Worm (Caenorhabditis elegans) whole organism, L4 larva: ENCODE data around the gene lys-8.

Experiments
- F44E2.7 ChIP-seq: fragments of 200-800 bp; sonication (Bioruptor generic); IDR thresholded peaks from 2 replicates; pipeline ENCODE4 v2.1.2; 2022; ENCODE audit warnings: missing genetic modification characterization, missing compliant biosample characterization
- Y105C5A.15 ChIP-seq: fragments of 200-800 bp; sonication (Bioruptor generic); IDR thresholded peaks from 2 replicates; pipeline ENCODE4 v1.3.6; 2022; ENCODE audit warnings: missing genetic modification characterization, missing compliant biosample characterization
- Y5F2A.4 ChIP-seq: fragments of 200-800 bp; sonication (Bioruptor generic); optimal IDR thresholded peaks from 2 replicates; lab custom pipeline; 2018; ENCODE audit warnings: mild to moderate bottlenecking, missing genetic modification characterization, missing compliant biosample characterization
- ZK337.2 ChIP-seq: fragments of 200-800 bp; sonication (Bioruptor generic); IDR thresholded peaks from 2 replicates; pipeline ENCODE4 v1.3.6; 2022; ENCODE audit warnings: missing genetic modification reagents, missing genetic modification characterization, missing compliant biosample characterization
- ZK546.5 ChIP-seq, 2 experiments: sonication (generic microtip); optimal IDR thresholded peaks; 2 replicates each; lab custom pipeline; 2017; ENCODE audit warnings: missing biosample characterization in 2 of 2, missing genetic modification characterization in 2 of 2
- ama-1 ChIP-seq: fragments of 150-350 bp; optimal IDR thresholded peaks from 2 replicates; lab custom pipeline; 2014; ENCODE audit warnings: inconsistent platforms, mixed read lengths
- ceh-32 ChIP-seq: sonication (generic microtip); optimal IDR thresholded peaks from 2 replicates; lab custom pipeline; 2016; ENCODE audit warnings: mild to moderate bottlenecking, missing genetic modification characterization, missing compliant biosample characterization; ENCODE audit not compliant: poor library complexity
- ceh-44 ChIP-seq: fragments of 200-800 bp; sonication (Bioruptor generic); IDR thresholded peaks from 2 replicates; pipeline ENCODE4 v1.3.6; 2022; ENCODE audit warnings: missing genetic modification reagents, missing genetic modification characterization, missing compliant biosample characterization
- ceh-62 ChIP-seq: sonication (generic microtip); optimal IDR thresholded peaks from 2 replicates; lab custom pipeline; 2017; ENCODE audit warnings: missing biosample characterization, missing genetic modification characterization
- daf-12 ChIP-seq: fragments of 150-350 bp; optimal IDR thresholded peaks from 2 replicates; lab custom pipeline; 2014; ENCODE audit warnings: missing biosample characterization, missing genetic modification reagents, missing genetic modification characterization
- daf-16 ChIP-seq, 3 experiments: sonication (generic microtip); optimal IDR thresholded peaks; 2 replicates each; lab custom pipeline; 2016 to 2017; ENCODE audit warnings: missing genetic modification characterization in 3 of 3, missing genetic modification reagents in 3 of 3, mild to moderate bottlenecking in 2 of 3, missing compliant biosample characterization in 2 of 3, missing biosample characterization in 1 of 3, moderate library complexity in 1 of 3
- dmd-6 ChIP-seq: fragments of 200-800 bp; sonication (Bioruptor generic); IDR thresholded peaks from 2 replicates; pipeline ENCODE4 v1.3.6; 2022; ENCODE audit warnings: missing genetic modification reagents, missing genetic modification characterization, missing compliant biosample characterization
- duxl-1 ChIP-seq: sonication (generic microtip); optimal IDR thresholded peaks from 2 replicates; lab custom pipeline; 2016; ENCODE audit warnings: mild to moderate bottlenecking, missing genetic modification characterization, moderate library complexity, missing compliant biosample characterization; ENCODE audit not compliant: poor library complexity
- dve-1 ChIP-seq: sonication (generic microtip); optimal IDR thresholded peaks from 2 replicates; lab custom pipeline; 2017; ENCODE audit warnings: antibody characterized with exemption, mild to moderate bottlenecking, missing genetic modification characterization, missing compliant biosample characterization; ENCODE audit not compliant: insufficient read depth
- egl-27 ChIP-seq: sonication (generic microtip); optimal IDR thresholded peaks from 3 replicates; lab custom pipeline; 2017; ENCODE audit warnings: missing biosample characterization, missing genetic modification reagents, missing genetic modification characterization
- egl-43 ChIP-seq: fragments of 200-800 bp; sonication (Bioruptor generic); IDR thresholded peaks from 2 replicates; pipeline ENCODE4 v1.3.6; 2022; ENCODE audit warnings: missing genetic modification reagents, missing genetic modification characterization, missing compliant biosample characterization
- fos-1 ChIP-seq: fragments of 150-350 bp; optimal IDR thresholded peaks from 2 replicates; lab custom pipeline; 2014; ENCODE audit warnings: missing biosample characterization, missing genetic modification characterization
- hif-1 ChIP-seq, 2 experiments: sonication (generic microtip); optimal IDR thresholded peaks; 2 replicates each; lab custom pipeline; 2016 to 2017; ENCODE audit warnings: missing compliant biosample characterization in 2 of 2, missing genetic modification characterization in 2 of 2, missing genetic modification reagents in 2 of 2, missing genotype in 2 of 2, mild to moderate bottlenecking in 1 of 2
- jun-1 ChIP-seq: fragments of 150-350 bp; optimal IDR thresholded peaks from 2 replicates; lab custom pipeline; 2014; ENCODE audit warnings: missing biosample characterization, missing genetic modification reagents, missing genetic modification characterization
- lin-15B ChIP-seq: fragments of 150-350 bp; sonication (generic microtip); optimal IDR thresholded peaks from 3 replicates; lab custom pipeline; 2014; ENCODE audit warnings: missing biosample characterization, missing genetic modification characterization
- lin-29 ChIP-seq: fragments of 200-800 bp; sonication (Bioruptor generic); IDR thresholded peaks from 2 replicates; pipeline ENCODE4 v1.3.6; 2022; ENCODE audit warnings: missing genetic modification reagents, missing genetic modification characterization, missing compliant biosample characterization
- lin-39 ChIP-seq: fragments of 150-350 bp; optimal IDR thresholded peaks from 2 replicates; lab custom pipeline; 2014; ENCODE audit warnings: missing biosample characterization, missing genetic modification reagents, missing genetic modification characterization
- lsy-2 ChIP-seq, 2 experiments: fragments of 150-350 bp in 1 of 2; sonication (generic microtip) in 1 of 2; optimal IDR thresholded peaks; 2 replicates each; lab custom pipeline; 2014 to 2017; ENCODE audit warnings: missing biosample characterization in 2 of 2, missing genetic modification characterization in 2 of 2
- mdt-29 ChIP-seq: fragments of 200-800 bp; sonication (Bioruptor generic); IDR thresholded peaks from 2 replicates; pipeline ENCODE4 v1.3.6; 2022; ENCODE audit warnings: missing genetic modification reagents, missing genetic modification characterization, missing compliant biosample characterization
- mep-1 ChIP-seq: fragments of 150-350 bp; sonication (generic microtip); optimal IDR thresholded peaks from 3 replicates; lab custom pipeline; 2014; ENCODE audit warnings: missing biosample characterization, missing genetic modification characterization
- mxl-2 ChIP-seq: fragments of 200-800 bp; sonication (Bioruptor generic); conservative IDR thresholded peaks from 2 replicates; pipeline ENCODE4 v1.3.6; 2022; ENCODE audit warnings: missing genetic modification reagents, missing genetic modification characterization, missing compliant biosample characterization
- mxl-3 ChIP-seq: fragments of 200-800 bp; sonication (Bioruptor generic); optimal IDR thresholded peaks from 2 replicates; lab custom pipeline; 2018; ENCODE audit warnings: mild to moderate bottlenecking, missing genetic modification characterization, missing compliant biosample characterization
- nhr-102 ChIP-seq: sonication (generic microtip); optimal IDR thresholded peaks from 2 replicates; lab custom pipeline; 2016; ENCODE audit warnings: mild to moderate bottlenecking, missing genetic modification characterization, moderate library complexity, missing compliant biosample characterization
- nhr-11 ChIP-seq: fragments of 150-350 bp; optimal IDR thresholded peaks from 2 replicates; lab custom pipeline; 2014; ENCODE audit warnings: missing biosample characterization, missing genetic modification characterization
- nhr-111 ChIP-seq: fragments of 200-800 bp; sonication (Bioruptor generic); optimal IDR thresholded peaks from 2 replicates; lab custom pipeline; 2018; ENCODE audit warnings: mild to moderate bottlenecking, missing genetic modification characterization, missing compliant biosample characterization
- nhr-237 ChIP-seq: sonication (generic microtip); optimal IDR thresholded peaks from 2 replicates; lab custom pipeline; 2017; ENCODE audit warnings: missing biosample characterization, missing genetic modification characterization
- nhr-25 ChIP-seq: sonication (generic microtip); optimal IDR thresholded peaks from 2 replicates; lab custom pipeline; 2017; ENCODE audit warnings: missing genetic modification characterization, mild to moderate bottlenecking, missing compliant biosample characterization, antibody characterized with exemption, moderate library complexity, borderline replicate concordance; ENCODE audit not compliant: insufficient read depth
- nhr-41 ChIP-seq: fragments of 200-800 bp; sonication (Bioruptor generic); IDR thresholded peaks from 2 replicates; pipeline ENCODE4 v1.3.6; 2022; ENCODE audit warnings: missing genetic modification reagents, missing genetic modification characterization, missing compliant biosample characterization
- nhr-42 ChIP-seq: fragments of 200-800 bp; sonication (Bioruptor generic); IDR thresholded peaks from 2 replicates; pipeline ENCODE4 v1.3.6; 2022; ENCODE audit warnings: missing genetic modification characterization, missing compliant biosample characterization
- nhr-48 ChIP-seq: sonication (generic microtip); optimal IDR thresholded peaks from 2 replicates; lab custom pipeline; 2016; ENCODE audit warnings: mild to moderate bottlenecking, missing genetic modification characterization, missing compliant biosample characterization
- nhr-77 ChIP-seq: fragments of 150-350 bp; optimal IDR thresholded peaks from 2 replicates; lab custom pipeline; 2014; ENCODE audit warnings: missing biosample characterization, missing genetic modification characterization
- rbr-2 ChIP-seq: sonication (generic microtip); optimal IDR thresholded peaks from 2 replicates; lab custom pipeline; 2016; ENCODE audit warnings: missing genotype, missing genetic modification characterization, missing compliant biosample characterization
- sdz-12 ChIP-seq: fragments of 200-800 bp; sonication (Bioruptor generic); optimal IDR thresholded peaks from 2 replicates; lab custom pipeline; 2018; ENCODE audit warnings: mild to moderate bottlenecking, missing genetic modification characterization, missing compliant biosample characterization
- snpc-1.2 ChIP-seq: fragments of 200-800 bp; sonication (Bioruptor generic); IDR thresholded peaks from 2 replicates; pipeline ENCODE4 v1.3.6; 2022; ENCODE audit warnings: missing genetic modification reagents, missing genetic modification characterization, missing compliant biosample characterization
- snpc-4 ChIP-seq: fragments of 150-350 bp; optimal IDR thresholded peaks from 2 replicates; lab custom pipeline; 2014; ENCODE audit warnings: missing biosample characterization, missing genetic modification characterization
- tag-97 ChIP-seq: fragments of 200-800 bp; sonication (Bioruptor generic); IDR thresholded peaks from 2 replicates; pipeline ENCODE4 v1.3.6; 2022; ENCODE audit warnings: missing genetic modification characterization, missing compliant biosample characterization
- tra-1 ChIP-seq: fragments of 200-800 bp; sonication (Bioruptor generic); IDR thresholded peaks from 2 replicates; pipeline ENCODE4 v1.3.6; 2022; ENCODE audit warnings: missing genetic modification reagents, missing genetic modification characterization, missing compliant biosample characterization
- unc-39 ChIP-seq: sonication (generic microtip); optimal IDR thresholded peaks from 2 replicates; lab custom pipeline; 2017; ENCODE audit warnings: missing biosample characterization, missing genetic modification characterization
- zfp-3 ChIP-seq: fragments of 200-800 bp; sonication (Bioruptor generic); conservative IDR thresholded peaks from 2 replicates; pipeline ENCODE4 v1.3.6; 2022; ENCODE audit warnings: missing genetic modification reagents, missing genetic modification characterization, missing compliant biosample characterization
- zip-11 ChIP-seq: fragments of 200-800 bp; sonication (Bioruptor generic); IDR thresholded peaks from 2 replicates; pipeline ENCODE4 v1.3.6; 2022; ENCODE audit warnings: missing genetic modification characterization, missing compliant biosample characterization
- zip-2 ChIP-seq: fragments of 150-350 bp; optimal IDR thresholded peaks from 2 replicates; lab custom pipeline; 2014; ENCODE audit warnings: missing biosample characterization, missing genetic modification characterization
- ztf-11 ChIP-seq: fragments of 150-350 bp; optimal IDR thresholded peaks from 2 replicates; lab custom pipeline; 2014; ENCODE audit warnings: missing biosample characterization, missing genetic modification characterization
- ztf-7 ChIP-seq: fragments of 150-350 bp; optimal IDR thresholded peaks from 2 replicates; lab custom pipeline; 2014; ENCODE audit warnings: missing biosample characterization, missing genetic modification characterization

Gene lys-8

ce11 chrII:5574925-5575324, 11.1 kb upstream of the lys-8 start (continued):
- TF ChIP-seq dmd-6 (GFP tag; lab: Robert Waterston, UW) = peak; percentile 38
- no peak for TF ChIP-seq daf-12 (tag; lab: Kevin White, UChicago)
- no peak for TF ChIP-seq rbr-2 (tag; lab: Kevin White, UChicago)
- peak; percentile 17 for TF ChIP-seq dve-1 (tag; lab: Kevin White, UChicago)
- TF ChIP-seq unc-39 (tag; lab: Kevin White, UChicago) = no peak
- no peak for TF ChIP-seq Y5F2A.4 (GFP tag; lab: Kevin White, UChicago)
- TF ChIP-seq daf-16 (GFP tag; optimal IDR thresholded peaks at IDR 0.05; lab: Kevin White, UChicago) = peak in 1 of 2 experiments; percentile 24
- TF ChIP-seq daf-16 (tag; optimal IDR thresholded peaks at IDR 0.05; lab: Kevin White, UChicago) = no peak
- TF ChIP-seq mep-1 (tag; lab: Kevin White, UChicago) = peak; percentile 42
- TF ChIP-seq zip-2 (tag; lab: Kevin White, UChicago) = peak; percentile 3
- no peak for TF ChIP-seq nhr-77
- TF ChIP-seq zfp-3 (GFP tag; lab: Robert Waterston, UW) = peak; percentile 83; the same call in 1 of the 2 replicates
- TF ChIP-seq fos-1 (tag; lab: Kevin White, UChicago) = no peak
- peak in 1 of 2 experiments; percentile 30 for TF ChIP-seq lsy-2 (tag; optimal IDR thresholded peaks at IDR 0.05; lab: Kevin White, UChicago)
- no peak for TF ChIP-seq sdz-12 (GFP tag; lab: Kevin White, UChicago)
- 0 out of 2 replicates have a peak, but pooled peaks have one; percentile 32 for TF ChIP-seq Y105C5A.15 (GFP tag; lab: Robert Waterston, UW)
- TF ChIP-seq egl-27 (tag; lab: Kevin White, UChicago) = no peak
- TF ChIP-seq ztf-7 (tag; lab: Kevin White, UChicago) = no peak
- no peak for TF ChIP-seq nhr-111 (GFP tag; lab: Kevin White, UChicago)

- no peak for TF ChIP-seq unc-39 (tag; lab: Kevin White, UChicago)
- TF ChIP-seq fos-1 (tag; lab: Kevin White, UChicago) = no peak
- TF ChIP-seq nhr-41 (GFP tag; lab: Robert Waterston, UW) = no peak
- TF ChIP-seq ceh-32 (tag; lab: Kevin White, UChicago) = no peak
- no peak for TF ChIP-seq nhr-11 (tag; lab: Kevin White, UChicago)
- no peak for TF ChIP-seq nhr-25
- TF ChIP-seq ZK546.5 (tag; optimal IDR thresholded peaks at IDR 0.05; lab: Kevin White, UChicago) = no peak
- TF ChIP-seq ceh-44 (GFP tag; lab: Robert Waterston, UW) = 0 out of 2 replicates have a peak, but pooled peaks have one; percentile 26
- TF ChIP-seq duxl-1 (tag; lab: Kevin White, UChicago) = peak; percentile 41
- TF ChIP-seq ZK337.2 (GFP tag; lab: Robert Waterston, UW) = no peak
- TF ChIP-seq mdt-29 = no peak
- no peak for TF ChIP-seq nhr-237
- TF ChIP-seq lin-29 = no peak
- TF ChIP-seq tag-97 (GFP tag; lab: Robert Waterston, UW) = no peak
- TF ChIP-seq nhr-48 (tag; lab: Kevin White, UChicago) = no peak
- no peak for TF ChIP-seq nhr-111 (GFP tag; lab: Kevin White, UChicago)
- 0 out of 2 replicates have a peak, but pooled peaks have one; percentile 44 for TF ChIP-seq nhr-42 (GFP tag; lab: Robert Waterston, UW)
- TF ChIP-seq Y105C5A.15 (GFP tag; lab: Robert Waterston, UW) = peak; percentile 83
- no peak for TF ChIP-seq snpc-4 (tag; lab: Kevin White, UChicago)
- TF ChIP-seq hif-1 (tag; optimal IDR thresholded peaks at IDR 0.05; lab: Kevin White, UChicago) = peak in 1 of 2 experiments; percentile 6
- peak; percentile 19 for TF ChIP-seq nhr-77
- no peak for TF ChIP-seq ama-1
- no peak for TF ChIP-seq ceh-62 (tag; lab: Kevin White, UChicago)
- no peak for TF ChIP-seq jun-1 (tag; lab: Kevin White, UChicago)
- TF ChIP-seq zip-11 (GFP tag; lab: Robert Waterston, UW) = no peak
- peak; percentile 32 for TF ChIP-seq mxl-3 (GFP tag; lab: Kevin White, UChicago)
- TF ChIP-seq ztf-11 (tag; lab: Kevin White, UChicago) = no peak
- no peak for TF ChIP-seq lin-39 (tag; lab: Kevin White, UChicago)
- TF ChIP-seq F44E2.7 (GFP tag; lab: Robert Waterston, UW) = 0 out of 2 replicates have a peak, but pooled peaks have one; percentile 64
- TF ChIP-seq egl-43 = peak; percentile 90
- no peak for TF ChIP-seq mxl-2 (GFP tag; lab: Robert Waterston, UW)
- TF ChIP-seq snpc-1.2 (GFP tag; lab: Robert Waterston, UW) = no peak
- TF ChIP-seq lin-15B = no peak
- TF ChIP-seq Y5F2A.4 (GFP tag; lab: Kevin White, UChicago) = peak; percentile 34
- peak; percentile 54; the same call in 1 of the 2 replicates for TF ChIP-seq tra-1
- peak; percentile 56 for TF ChIP-seq nhr-102 (tag; lab: Kevin White, UChicago)
- TF ChIP-seq ztf-7 (tag; lab: Kevin White, UChicago) = peak; percentile 25
These were observed 8.9 kb upstream of the lys-8 start for ce11 chrII:5577060-5577459.
